Fruit fly (Drosophila melanogaster): ENCODE results near the gene AP-2mu.

DNA sequence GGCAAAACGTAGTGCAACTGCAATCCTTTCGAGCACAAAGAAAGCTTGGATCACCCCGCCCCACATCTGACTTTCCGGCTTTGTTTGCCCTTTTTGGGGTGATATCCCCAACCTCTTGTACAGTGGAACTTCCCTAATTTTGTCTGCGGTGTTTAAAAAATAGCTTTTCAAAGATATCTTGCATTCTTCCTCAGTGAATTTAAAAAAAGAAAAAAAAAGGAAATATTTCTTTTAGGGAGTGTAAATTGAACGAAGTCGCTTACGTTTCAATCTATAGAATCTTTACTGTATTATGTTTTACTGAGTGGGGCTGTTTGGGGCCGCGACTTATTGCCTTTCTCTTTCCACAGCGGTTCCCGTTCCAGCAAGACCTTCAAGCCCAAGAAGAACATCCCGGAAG, 40.6 kb upstream of the AP-2mu start:
- TF ChIP-seq CG8159 (tag; optimal IDR thresholded peaks at IDR 0.05): peak; percentile 55
- peak; percentile 70 for TF ChIP-seq Ets98B (GFP tag; IDR thresholded peaks at IDR 0.05)
- peak; percentile 71 for TF ChIP-seq Pif1B (GFP tag; optimal IDR thresholded peaks at IDR 0.05)
- TF ChIP-seq CG4496 (GFP tag; IDR thresholded peaks at IDR 0.05): peak; percentile 86
